Fruit fly (Drosophila melanogaster) whole organism, prepupa: ENCODE results near the gene CG13721.

Source experiments
- Blimp-1 ChIP-seq: fragments of 200-800 bp; sonication (Bioruptor generic); optimal IDR thresholded peaks from 3 replicates; lab custom pipeline; 2017; ENCODE audit warnings: missing biosample characterization, missing genetic modification characterization, mild to moderate bottlenecking, moderate library complexity, missing genetic modification reagents
- CG10631 ChIP-seq: fragments of 200-800 bp; sonication (Bioruptor generic); optimal IDR thresholded peaks from 2 replicates; lab custom pipeline; 2016; ENCODE audit warnings: missing biosample characterization, missing genetic modification characterization
- CG10669 ChIP-seq: fragments of 200-800 bp; sonication (Bioruptor generic); optimal IDR thresholded peaks from 3 replicates; lab custom pipeline; 2018; ENCODE audit warnings: missing biosample characterization, mild to moderate bottlenecking, missing genetic modification characterization, moderate library complexity
- CG11294 ChIP-seq: fragments of 200-800 bp; sonication (Bioruptor generic); IDR thresholded peaks from 2 replicates; pipeline ENCODE4 v1.3.6; 2022; ENCODE audit warnings: missing biosample characterization, missing genetic modification characterization
- CG11762 ChIP-seq: fragments of 200-800 bp; sonication (Bioruptor generic); optimal IDR thresholded peaks from 3 replicates; lab custom pipeline; 2016; ENCODE audit warnings: missing biosample characterization, missing genetic modification characterization; ENCODE audit not compliant: insufficient read depth
- CG11902 ChIP-seq: fragments of 200-800 bp; sonication (Bioruptor generic); optimal IDR thresholded peaks from 3 replicates; lab custom pipeline; 2016; ENCODE audit warnings: missing biosample characterization, missing genetic modification characterization
- CG15336 ChIP-seq: fragments of 200-800 bp; sonication (Bioruptor generic); IDR thresholded peaks from 2 replicates; pipeline ENCODE4 v1.3.6; 2022; ENCODE audit warnings: missing biosample characterization, missing genetic modification characterization
- CG1621 ChIP-seq: fragments of 200-800 bp; sonication (Bioruptor generic); optimal IDR thresholded peaks from 3 replicates; lab custom pipeline; 2018; ENCODE audit warnings: missing biosample characterization, mild to moderate bottlenecking, missing genetic modification characterization
- CG3032 ChIP-seq: fragments of 200-800 bp; optimal IDR thresholded peaks from 2 replicates; lab custom pipeline; 2019; ENCODE audit warnings: missing biosample characterization, mild to moderate bottlenecking, missing genetic modification characterization, moderate library complexity
- CG32006 ChIP-seq: fragments of 200-800 bp; sonication (Bioruptor generic); optimal IDR thresholded peaks from 3 replicates; lab custom pipeline; 2017; ENCODE audit warnings: missing biosample characterization, mild to moderate bottlenecking, missing genetic modification characterization
- CG6163 ChIP-seq: fragments of 200-800 bp; sonication (Bioruptor generic); IDR thresholded peaks from 3 replicates; pipeline ENCODE4 v1.3.6; 2022; ENCODE audit warnings: missing biosample characterization, missing genetic modification characterization
- CG6792 ChIP-seq: fragments of 200-800 bp; sonication (Bioruptor generic); optimal IDR thresholded peaks from 3 replicates; lab custom pipeline; 2016; ENCODE audit warnings: missing biosample characterization, missing genetic modification characterization
- CG6808 ChIP-seq: fragments of 200-800 bp; sonication (Bioruptor generic); optimal IDR thresholded peaks from 3 replicates; lab custom pipeline; 2017; ENCODE audit warnings: missing biosample characterization, missing genetic modification characterization, mild to moderate bottlenecking, moderate library complexity, missing genetic modification reagents
- CG6854 ChIP-seq: fragments of 200-800 bp; sonication (Bioruptor generic); optimal IDR thresholded peaks from 2 replicates; lab custom pipeline; 2017; ENCODE audit warnings: missing biosample characterization, mild to moderate bottlenecking, missing genetic modification characterization
- CG7368 ChIP-seq: fragments of 200-800 bp; sonication (Bioruptor generic); optimal IDR thresholded peaks from 3 replicates; lab custom pipeline; 2016; ENCODE audit warnings: missing biosample characterization, missing genetic modification characterization
- CG8119 ChIP-seq: fragments of 200-800 bp; sonication (Bioruptor generic); IDR thresholded peaks from 3 replicates; pipeline ENCODE4 v1.3.6; 2022; ENCODE audit warnings: missing biosample characterization, missing genetic modification characterization
- CG8632 ChIP-seq: fragments of 200-800 bp; sonication (Bioruptor generic); optimal IDR thresholded peaks from 3 replicates; lab custom pipeline; 2016; ENCODE audit warnings: missing biosample characterization, missing genetic modification characterization
- CG9139 ChIP-seq: fragments of 200-800 bp; sonication (Bioruptor generic); optimal IDR thresholded peaks from 3 replicates; lab custom pipeline; 2017; ENCODE audit warnings: missing biosample characterization, mild to moderate bottlenecking, missing genetic modification characterization
- Eip75B ChIP-seq: fragments of 200-800 bp; sonication (Bioruptor generic); optimal IDR thresholded peaks from 3 replicates; lab custom pipeline; 2016; ENCODE audit warnings: missing biosample characterization, missing genetic modification characterization
- Eip78C ChIP-seq: fragments of 200-800 bp; sonication (Bioruptor generic); peaks from one replicate; lab custom pipeline; 2016; ENCODE audit warnings: missing biosample characterization, missing genetic modification characterization
- Eip93F ChIP-seq: fragments of 200-800 bp; sonication (Bioruptor generic); optimal IDR thresholded peaks from 2 replicates; lab custom pipeline; 2016; ENCODE audit warnings: missing biosample characterization, mild to moderate bottlenecking, missing genetic modification characterization
- Ets21C ChIP-seq: fragments of 200-800 bp; sonication (Bioruptor generic); optimal IDR thresholded peaks from 3 replicates; lab custom pipeline; 2016; ENCODE audit warnings: missing biosample characterization, missing genetic modification characterization
- Gug ChIP-seq: fragments of 200-800 bp; sonication (Bioruptor generic); IDR thresholded peaks from 2 replicates; pipeline ENCODE4 v1.3.6; 2022; ENCODE audit warnings: missing biosample characterization, missing genetic modification characterization
- Hr39 ChIP-seq: fragments of 200-800 bp; sonication (Bioruptor generic); optimal IDR thresholded peaks from 2 replicates; lab custom pipeline; 2016; ENCODE audit warnings: missing biosample characterization, missing genetic modification characterization
- Hr4 ChIP-seq: fragments of 200-800 bp; sonication (Bioruptor generic); optimal IDR thresholded peaks from 3 replicates; lab custom pipeline; 2016; ENCODE audit warnings: missing biosample characterization, missing genetic modification characterization
- Met ChIP-seq: fragments of 200-800 bp; sonication (Bioruptor generic); optimal IDR thresholded peaks from 3 replicates; lab custom pipeline; 2016; ENCODE audit warnings: missing biosample characterization, missing genetic modification characterization
- OdsH ChIP-seq: fragments of 200-800 bp; sonication (Bioruptor generic); optimal IDR thresholded peaks from 3 replicates; lab custom pipeline; 2016; ENCODE audit warnings: missing biosample characterization, missing genetic modification characterization
- Sox102F ChIP-seq: fragments of 200-800 bp; sonication (Bioruptor generic); optimal IDR thresholded peaks from 2 replicates; lab custom pipeline; 2016; ENCODE audit warnings: missing biosample characterization, mild to moderate bottlenecking, missing genetic modification characterization
- Sox15 ChIP-seq: fragments of 200-800 bp; sonication (Bioruptor generic); optimal IDR thresholded peaks from 3 replicates; lab custom pipeline; 2016; ENCODE audit warnings: missing biosample characterization, missing genetic modification characterization
- achi ChIP-seq: fragments of 200-800 bp; sonication (Bioruptor generic); optimal IDR thresholded peaks from 3 replicates; lab custom pipeline; 2016; ENCODE audit warnings: missing biosample characterization, missing genetic modification characterization
- acj6 ChIP-seq: fragments of 200-800 bp; sonication (Bioruptor generic); optimal IDR thresholded peaks from 3 replicates; lab custom pipeline; 2016; ENCODE audit warnings: missing biosample characterization, missing genetic modification characterization
- cyc ChIP-seq: fragments of 200-800 bp; sonication (Bioruptor generic); optimal IDR thresholded peaks from 3 replicates; lab custom pipeline; 2016; ENCODE audit warnings: missing biosample characterization, missing genetic modification characterization
- dac ChIP-seq: fragments of 200-800 bp; sonication (Bioruptor generic); optimal IDR thresholded peaks from 2 replicates; lab custom pipeline; 2017; ENCODE audit warnings: missing biosample characterization, mild to moderate bottlenecking, missing genetic modification characterization
- dsx ChIP-seq: fragments of 200-800 bp; optimal IDR thresholded peaks from 3 replicates; lab custom pipeline; 2019; ENCODE audit warnings: missing biosample characterization, mild to moderate bottlenecking, missing genetic modification characterization, moderate library complexity; ENCODE audit not compliant: poor library complexity, severe bottlenecking
- eg ChIP-seq: fragments of 200-800 bp; sonication (Bioruptor generic); IDR thresholded peaks from 3 replicates; pipeline ENCODE4 v1.3.6; 2022; ENCODE audit warnings: missing biosample characterization, missing genetic modification characterization
- esn ChIP-seq: fragments of 200-800 bp; sonication (Bioruptor generic); optimal IDR thresholded peaks from 2 replicates; lab custom pipeline; 2016; ENCODE audit warnings: missing biosample characterization, mild to moderate bottlenecking, missing genetic modification characterization, moderate library complexity
- fd59A ChIP-seq: fragments of 200-800 bp; sonication (Bioruptor generic); optimal IDR thresholded peaks from 2 replicates; lab custom pipeline; 2017; ENCODE audit warnings: missing biosample characterization, mild to moderate bottlenecking, missing genetic modification characterization, missing genetic modification reagents
- fd85E ChIP-seq: fragments of 200-800 bp; sonication (Bioruptor generic); optimal IDR thresholded peaks from 3 replicates; lab custom pipeline; 2016; ENCODE audit warnings: missing biosample characterization, missing genetic modification characterization
- fkh ChIP-seq: fragments of 200-800 bp; sonication (Bioruptor generic); optimal IDR thresholded peaks from 3 replicates; lab custom pipeline; 2017; ENCODE audit warnings: missing biosample characterization, mild to moderate bottlenecking, missing genetic modification characterization, moderate library complexity
- lz ChIP-seq: fragments of 200-800 bp; sonication (Bioruptor generic); optimal IDR thresholded peaks from 3 replicates; lab custom pipeline; 2016; ENCODE audit warnings: missing biosample characterization, missing genetic modification characterization
- pdm3 ChIP-seq: fragments of 200-800 bp; sonication (Bioruptor generic); optimal IDR thresholded peaks from 3 replicates; lab custom pipeline; 2016; ENCODE audit warnings: missing biosample characterization, missing genetic modification characterization
- salr ChIP-seq, 2 experiments: fragments of 200-800 bp; sonication (Bioruptor generic); optimal IDR thresholded peaks; 3 replicates each; lab custom pipeline; 2016 to 2018; ENCODE audit warnings: missing biosample characterization in 2 of 2, missing genetic modification characterization in 2 of 2, mild to moderate bottlenecking in 1 of 2
- spab ChIP-seq: fragments of 200-800 bp; sonication (Bioruptor generic); optimal IDR thresholded peaks from 2 replicates; lab custom pipeline; 2017; ENCODE audit warnings: missing biosample characterization, mild to moderate bottlenecking, missing genetic modification characterization, missing genetic modification reagents
- ss ChIP-seq, 2 experiments: fragments of 200-800 bp; sonication (Bioruptor generic); optimal IDR thresholded peaks; 2 replicates in 1 of 2; 3 replicates in 1 of 2; lab custom pipeline; 2017 to 2018; ENCODE audit warnings: mild to moderate bottlenecking in 2 of 2, missing biosample characterization in 2 of 2, missing genetic modification characterization in 2 of 2, moderate library complexity in 1 of 2
- svp ChIP-seq: fragments of 200-800 bp; sonication (Bioruptor generic); peaks from one replicate; lab custom pipeline; 2016; ENCODE audit warnings: missing biosample characterization, missing genetic modification characterization
- topi ChIP-seq: fragments of 200-800 bp; sonication (Bioruptor generic); optimal IDR thresholded peaks from 3 replicates; lab custom pipeline; 2016; ENCODE audit warnings: missing biosample characterization, missing genetic modification characterization
- vri ChIP-seq: fragments of 200-800 bp; sonication (Bioruptor generic); optimal IDR thresholded peaks from 3 replicates; lab custom pipeline; 2016; ENCODE audit warnings: missing biosample characterization, mild to moderate bottlenecking, missing genetic modification characterization

Gene CG13721

DNA sequence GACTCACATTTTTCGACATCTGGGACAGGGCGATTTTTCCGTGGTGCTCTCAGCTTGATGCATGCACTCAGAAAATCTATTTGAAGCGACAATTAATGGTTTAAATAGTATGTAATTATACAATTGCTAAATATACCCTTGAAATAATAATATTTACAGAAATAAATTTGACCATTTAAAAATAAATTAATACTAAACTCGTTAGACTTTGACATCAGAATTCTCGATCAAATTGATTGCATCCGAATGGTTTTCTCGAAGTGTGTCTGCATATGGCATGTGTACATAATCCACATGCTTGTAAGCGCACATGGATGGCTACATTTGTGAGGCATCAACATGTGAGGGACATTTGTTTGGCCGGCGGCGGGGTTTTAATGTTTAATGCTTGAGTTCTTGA lies 49.1 kb upstream of the CG13721 start (continued):
- TF ChIP-seq CG8632 (GFP tag; lab: Kevin White, UChicago) (peak; percentile 80), acj6 (GFP tag; lab: Kevin White, UChicago) (peak; percentile 88), CG10669 (GFP tag; lab: Kevin White, UChicago) (peak; percentile 83), ss (GFP tag; optimal IDR thresholded peaks at IDR 0.05; lab: Kevin White, UChicago) (peak; percentile 77 to 84), CG8119 (GFP tag; lab: Robert Waterston, UW) (peak; percentile 92), esn (GFP tag; lab: Kevin White, UChicago) (peak; percentile 86), CG11294 (peak; percentile 74), Blimp-1 (GFP tag; lab: Kevin White, UChicago) (peak; percentile 40), spab (GFP tag; lab: Kevin White, UChicago) (peak; percentile 77), CG15336 (peak; percentile 91), CG1621 (tag; lab: Kevin White, UChicago) (peak; percentile 84), CG7368 (GFP tag; lab: Kevin White, UChicago) (peak; percentile 77), salr (GFP tag; optimal IDR thresholded peaks at IDR 0.05; lab: Kevin White, UChicago) (peak; percentile 68 to 83), CG11902 (GFP tag; lab: Kevin White, UChicago) (peak; percentile 19), CG3032 (tag; lab: Kevin White, UChicago) (peak; percentile 87), Hr4 (GFP tag; lab: Kevin White, UChicago) (peak; percentile 88), Hr39 (GFP tag; lab: Kevin White, UChicago) (peak; percentile 58)

DNA sequence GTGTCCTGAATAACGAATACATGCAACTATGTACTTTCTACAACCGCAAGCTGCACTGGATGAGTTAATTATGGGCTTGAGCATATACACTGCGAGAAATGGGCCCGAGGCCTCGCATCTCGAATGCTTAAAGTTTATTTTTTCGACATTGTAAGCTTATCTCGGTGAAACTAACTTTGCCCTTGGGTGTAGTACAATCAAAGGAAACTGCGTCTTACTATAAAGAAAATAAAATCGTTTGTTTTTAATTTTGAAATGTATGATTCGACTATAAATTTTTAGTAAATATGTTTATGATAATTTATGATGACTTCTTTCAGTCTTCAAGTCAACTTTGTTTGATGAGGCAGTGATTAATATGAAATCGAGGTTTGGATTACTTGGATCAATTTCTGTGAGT lies 48.2 kb upstream of the CG13721 start:
- TF ChIP-seq CG9139 (GFP tag; lab: Kevin White, UChicago) (no peak), CG10631 (GFP tag; lab: Kevin White, UChicago) (peak; percentile 68), CG6854 (GFP tag; lab: Kevin White, UChicago) (no peak), ss (GFP tag; optimal IDR thresholded peaks at IDR 0.05; lab: Kevin White, UChicago) (peak in 1 of 2 experiments; percentile 56), Hr4 (GFP tag; lab: Kevin White, UChicago) (peak; percentile 76), Sox102F (GFP tag; lab: Kevin White, UChicago) (peak; percentile 56), CG10669 (GFP tag; lab: Kevin White, UChicago) (peak; percentile 65), dsx (GFP tag; lab: Kevin White, UChicago) (peak; percentile 72), acj6 (GFP tag; lab: Kevin White, UChicago) (peak; percentile 71), spab (GFP tag; lab: Kevin White, UChicago) (peak; percentile 40), Eip75B (GFP tag; lab: Kevin White, UChicago) (peak; percentile 70), CG6808 (peak; percentile 52), Blimp-1 (GFP tag; lab: Kevin White, UChicago) (no peak), CG15336 (peak; percentile 49; the same call in 1 of the 2 replicates), eg (no peak; the same call in 1 of the 3 replicates), CG7368 (GFP tag; lab: Kevin White, UChicago) (peak; percentile 22), Eip78C (peak; percentile 95), dac (GFP tag; lab: Kevin White, UChicago) (peak; percentile 46), Sox15 (peak; percentile 39), achi (GFP tag; lab: Kevin White, UChicago) (peak; percentile 61), CG6792 (peak; percentile 65), CG8119 (GFP tag; lab: Robert Waterston, UW) (peak; percentile 59; the same call in 2 of the 3 replicates), svp (GFP tag; lab: Kevin White, UChicago) (peak; percentile 76), OdsH (GFP tag; lab: Kevin White, UChicago) (peak; percentile 69), Gug (GFP tag; lab: Robert Waterston, UW) (no peak), cyc (GFP tag; lab: Kevin White, UChicago) (peak; percentile 57), esn (GFP tag; lab: Kevin White, UChicago) (peak; percentile 59), Ets21C (GFP tag; lab: Kevin White, UChicago) (no peak), CG11762 (GFP tag; lab: Kevin White, UChicago) (peak; percentile 43), fd59A (peak; percentile 60), lz (GFP tag; lab: Kevin White, UChicago) (peak; percentile 56), topi (GFP tag; lab: Kevin White, UChicago) (peak; percentile 63), vri (no peak), CG32006 (GFP tag; lab: Kevin White, UChicago) (peak; percentile 77), CG11294 (no peak), Eip93F (no peak), CG11902 (GFP tag; lab: Kevin White, UChicago) (peak; percentile 16), Met (peak; percentile 62), pdm3 (GFP tag; lab: Kevin White, UChicago) (peak; percentile 69), fkh (GFP tag; lab: Kevin White, UChicago) (no peak), fd85E (GFP tag; lab: Kevin White, UChicago) (no peak), CG6163 (peak; percentile 69), CG1621 (tag; lab: Kevin White, UChicago) (no peak)
